Worm (Caenorhabditis elegans): Measurements from ENCODE around the gene Y43F8C.15.

The Y43F8C.15 gene

ce11 chrV:19722881-19723280 is 12.5 kb upstream of the Y43F8C.15 start:
- TF ChIP-seq nhr-76 (tag; optimal IDR thresholded peaks at IDR 0.05) (no peak), zag-1 (tag; optimal IDR thresholded peaks at IDR 0.05) (no peak), egl-13 (tag; optimal IDR thresholded peaks at IDR 0.05) (no peak), nhr-84 (tag; optimal IDR thresholded peaks at IDR 0.05) (no peak), efl-3 (GFP tag; optimal IDR thresholded peaks at IDR 0.05) (no peak), nhr-11 (tag; optimal IDR thresholded peaks at IDR 0.05) (no peak), F16B12.6 (tag; optimal IDR thresholded peaks at IDR 0.05) (no peak), nhr-85 (tag) (no peak), sptf-1 (tag; optimal IDR thresholded peaks at IDR 0.05) (no peak), tbx-2 (tag; optimal IDR thresholded peaks at IDR 0.05) (peak; percentile 1), unc-130 (tag; optimal IDR thresholded peaks at IDR 0.05) (peak; percentile 5), zip-4 (GFP tag; optimal IDR thresholded peaks at IDR 0.05) (no peak), fos-1 (tag; optimal IDR thresholded peaks at IDR 0.05) (no peak), snu-23 (GFP tag; optimal IDR thresholded peaks at IDR 0.05) (no peak), rnt-1 (tag; optimal IDR thresholded peaks at IDR 0.05) (peak; percentile 49), unc-98 (GFP tag; IDR thresholded peaks at IDR 0.05) (no peak), egl-27 (tag; optimal IDR thresholded peaks at IDR 0.05) (no peak), ets-5 (GFP tag; IDR thresholded peaks at IDR 0.05) (no peak), xbp-1 (tag; optimal IDR thresholded peaks at IDR 0.05) (no peak), mep-1 (tag; optimal IDR thresholded peaks at IDR 0.05) (no peak), swsn-7 (tag; optimal IDR thresholded peaks at IDR 0.05) (peak; percentile 4), lsy-2 (tag; optimal IDR thresholded peaks at IDR 0.05) (peak in 1 of 2 experiments; percentile 36), vab-15 (tag; optimal IDR thresholded peaks at IDR 0.05) (no peak), fkh-4 (tag; optimal IDR thresholded peaks at IDR 0.05; ENCODE audit: borderline replicate concordance) (no peak), C16A3.4 (tag; optimal IDR thresholded peaks at IDR 0.05) (no peak), pag-3 (tag; optimal IDR thresholded peaks at IDR 0.05; ENCODE audit: borderline replicate concordance, insufficient read depth) (no peak), nhr-19 (GFP tag; conservative IDR thresholded peaks at IDR 0.05) (peak; percentile 43), C04F5.9 (tag; optimal IDR thresholded peaks at IDR 0.05) (no peak), pax-3 (tag; optimal IDR thresholded peaks at IDR 0.05) (no peak), ceh-88 (GFP tag; IDR thresholded peaks at IDR 0.05) (no peak), snpc-4 (tag; optimal IDR thresholded peaks at IDR 0.05) (no peak), jun-1 (tag; optimal IDR thresholded peaks at IDR 0.05) (no peak), elt-3 (tag; optimal IDR thresholded peaks at IDR 0.05) (no peak), nhr-90 (tag; optimal IDR thresholded peaks at IDR 0.05; ENCODE audit: poor library complexity) (no peak), ceh-82 (tag; optimal IDR thresholded peaks at IDR 0.05) (peak in 1 of 3 experiments; percentile 14), lir-3 (tag; optimal IDR thresholded peaks at IDR 0.05; ENCODE audit: poor library complexity) (no peak), ceh-90 (tag; optimal IDR thresholded peaks at IDR 0.05) (no peak), efl-1 (optimal IDR thresholded peaks at IDR 0.05) (no peak), efl-1 (GFP tag; optimal IDR thresholded peaks at IDR 0.05 in 1 of 2) (peak in 1 of 2 experiments; percentile 92), C34B4.2 (tag; optimal IDR thresholded peaks at IDR 0.05) (no peak), aha-1 (tag; optimal IDR thresholded peaks at IDR 0.05) (no peak), skn-1 (tag; optimal IDR thresholded peaks at IDR 0.05) (no peak), aly-2 (tag; optimal IDR thresholded peaks at IDR 0.05) (no peak), ama-1 (optimal IDR thresholded peaks at IDR 0.05) (no peak), mef-2 (tag; optimal IDR thresholded peaks at IDR 0.05) (no peak), unc-30 (tag; optimal IDR thresholded peaks at IDR 0.05) (no peak), ztf-4 (tag; optimal IDR thresholded peaks at IDR 0.05) (no peak), mab-9 (GFP tag; IDR thresholded peaks at IDR 0.05) (no peak), lin-15B (tag; optimal IDR thresholded peaks at IDR 0.05) (no peak), ceh-63 (GFP tag; optimal IDR thresholded peaks at IDR 0.05) (no peak), ces-1 (GFP tag; optimal IDR thresholded peaks at IDR 0.05) (no peak), lin-14 (GFP tag; optimal IDR thresholded peaks at IDR 0.05) (no peak), dsc-1 (tag; optimal IDR thresholded peaks at IDR 0.05) (peak; percentile 43), nhr-12 (tag; optimal IDR thresholded peaks at IDR 0.05) (no peak), sox-4 (tag; optimal IDR thresholded peaks at IDR 0.05) (no peak)
